Worm (Caenorhabditis elegans) whole organism, L4 larva: ENCODE measurements around the gene ife-4.

Experiments used
- D1046.2 ChIP-seq: fragments of 200-800 bp; sonication (Bioruptor generic); IDR thresholded peaks from 2 replicates; pipeline ENCODE4 v1.3.6; 2022; ENCODE audit warnings: missing genetic modification characterization, missing compliant biosample characterization
- F26F4.8 ChIP-seq: fragments of 200-800 bp; sonication (Bioruptor generic); conservative IDR thresholded peaks from 2 replicates; pipeline ENCODE4 v1.3.6; 2022; ENCODE audit warnings: missing genetic modification characterization, missing compliant biosample characterization
- F37D6.2 ChIP-seq: sonication (generic microtip); optimal IDR thresholded peaks from 2 replicates; lab custom pipeline; 2016; ENCODE audit warnings: mild to moderate bottlenecking, missing genetic modification characterization, missing compliant biosample characterization
- T26A8.4 ChIP-seq: fragments of 200-800 bp; sonication (Bioruptor generic); IDR thresholded peaks from 2 replicates; pipeline ENCODE4 v1.3.6; 2022; ENCODE audit warnings: missing genetic modification characterization, missing compliant biosample characterization
- Y5F2A.4 ChIP-seq: fragments of 200-800 bp; sonication (Bioruptor generic); optimal IDR thresholded peaks from 2 replicates; lab custom pipeline; 2018; ENCODE audit warnings: mild to moderate bottlenecking, missing genetic modification characterization, missing compliant biosample characterization
- arid-1 ChIP-seq: fragments of 200-800 bp; sonication (Bioruptor generic); conservative IDR thresholded peaks from 2 replicates; pipeline ENCODE4 v1.3.6; 2022; ENCODE audit warnings: missing genetic modification reagents, missing genetic modification characterization, missing compliant biosample characterization
- ceh-28 ChIP-seq: fragments of 150-350 bp; optimal IDR thresholded peaks from 2 replicates; lab custom pipeline; 2014; ENCODE audit warnings: missing biosample characterization, missing genetic modification reagents, missing genetic modification characterization
- ceh-32 ChIP-seq: sonication (generic microtip); optimal IDR thresholded peaks from 2 replicates; lab custom pipeline; 2016; ENCODE audit warnings: mild to moderate bottlenecking, missing genetic modification characterization, missing compliant biosample characterization; ENCODE audit not compliant: poor library complexity
- ceh-62 ChIP-seq: sonication (generic microtip); optimal IDR thresholded peaks from 2 replicates; lab custom pipeline; 2017; ENCODE audit warnings: missing biosample characterization, missing genetic modification characterization
- ceh-82 ChIP-seq: sonication (generic microtip); optimal IDR thresholded peaks from 2 replicates; lab custom pipeline; 2017; ENCODE audit warnings: missing biosample characterization, missing genetic modification characterization
- ctbp-1 ChIP-seq: fragments of 200-800 bp; sonication (Bioruptor generic); IDR thresholded peaks from 2 replicates; pipeline ENCODE4 v1.3.6; 2022; ENCODE audit warnings: missing genetic modification reagents, missing genetic modification characterization, missing compliant biosample characterization
- daf-19 ChIP-seq: fragments of 200-800 bp; sonication (Bioruptor generic); conservative IDR thresholded peaks from 2 replicates; pipeline ENCODE4 v1.3.6; 2022; ENCODE audit warnings: missing genetic modification characterization, missing compliant biosample characterization
- daf-8 ChIP-seq: fragments of 200-800 bp; sonication (Bioruptor generic); IDR thresholded peaks from 2 replicates; pipeline ENCODE4 v1.3.6; 2022; ENCODE audit warnings: missing genetic modification characterization, missing compliant biosample characterization
- dmd-6 ChIP-seq: fragments of 200-800 bp; sonication (Bioruptor generic); IDR thresholded peaks from 2 replicates; pipeline ENCODE4 v1.3.6; 2022; ENCODE audit warnings: missing genetic modification reagents, missing genetic modification characterization, missing compliant biosample characterization
- dve-1 ChIP-seq: sonication (generic microtip); optimal IDR thresholded peaks from 2 replicates; lab custom pipeline; 2017; ENCODE audit warnings: antibody characterized with exemption, mild to moderate bottlenecking, missing genetic modification characterization, missing compliant biosample characterization; ENCODE audit not compliant: insufficient read depth
- egl-27 ChIP-seq: sonication (generic microtip); optimal IDR thresholded peaks from 3 replicates; lab custom pipeline; 2017; ENCODE audit warnings: missing biosample characterization, missing genetic modification reagents, missing genetic modification characterization
- egl-43 ChIP-seq: fragments of 200-800 bp; sonication (Bioruptor generic); IDR thresholded peaks from 2 replicates; pipeline ENCODE4 v1.3.6; 2022; ENCODE audit warnings: missing genetic modification reagents, missing genetic modification characterization, missing compliant biosample characterization
- fkh-10 ChIP-seq: fragments of 150-350 bp; optimal IDR thresholded peaks from 2 replicates; lab custom pipeline; 2014; ENCODE audit warnings: missing biosample characterization, missing genetic modification reagents, missing genetic modification characterization
- fos-1 ChIP-seq: fragments of 150-350 bp; optimal IDR thresholded peaks from 2 replicates; lab custom pipeline; 2014; ENCODE audit warnings: missing biosample characterization, missing genetic modification characterization
- gei-8 ChIP-seq: fragments of 200-800 bp; sonication (Bioruptor generic); optimal IDR thresholded peaks from 2 replicates; lab custom pipeline; 2018; ENCODE audit warnings: mild to moderate bottlenecking, missing genetic modification characterization, missing compliant biosample characterization
- hif-1 ChIP-seq, 2 experiments: sonication (generic microtip); optimal IDR thresholded peaks; 2 replicates each; lab custom pipeline; 2016 to 2017; ENCODE audit warnings: missing compliant biosample characterization in 2 of 2, missing genetic modification characterization in 2 of 2, missing genetic modification reagents in 2 of 2, missing genotype in 2 of 2, mild to moderate bottlenecking in 1 of 2
- hlh-30 ChIP-seq: sonication (generic microtip); optimal IDR thresholded peaks from 2 replicates; lab custom pipeline; 2017; ENCODE audit warnings: antibody characterized with exemption, mild to moderate bottlenecking, missing genetic modification characterization, missing compliant biosample characterization; ENCODE audit not compliant: insufficient read depth
- lin-13 ChIP-seq: fragments of 150-350 bp; optimal IDR thresholded peaks from 2 replicates; lab custom pipeline; 2014; ENCODE audit warnings: missing biosample characterization, missing genetic modification reagents, missing genetic modification characterization
- lin-39 ChIP-seq: fragments of 150-350 bp; optimal IDR thresholded peaks from 2 replicates; lab custom pipeline; 2014; ENCODE audit warnings: missing biosample characterization, missing genetic modification reagents, missing genetic modification characterization
- mdl-1 ChIP-seq, 2 experiments: fragments of 150-350 bp in 1 of 2; sonication (generic microtip) in 1 of 2; optimal IDR thresholded peaks; 2 replicates each; lab custom pipeline; 2014 to 2017; ENCODE audit warnings: missing biosample characterization in 2 of 2, missing genetic modification characterization in 2 of 2
- nhr-10 ChIP-seq: fragments of 150-350 bp; optimal IDR thresholded peaks from 2 replicates; lab custom pipeline; 2014; ENCODE audit warnings: missing biosample characterization, missing genetic modification characterization
- nhr-111 ChIP-seq: fragments of 200-800 bp; sonication (Bioruptor generic); optimal IDR thresholded peaks from 2 replicates; lab custom pipeline; 2018; ENCODE audit warnings: mild to moderate bottlenecking, missing genetic modification characterization, missing compliant biosample characterization
- nhr-28 ChIP-seq: fragments of 150-350 bp; optimal IDR thresholded peaks from 2 replicates; lab custom pipeline; 2014; ENCODE audit warnings: missing biosample characterization, missing genetic modification characterization
- nhr-41 ChIP-seq: fragments of 200-800 bp; sonication (Bioruptor generic); IDR thresholded peaks from 2 replicates; pipeline ENCODE4 v1.3.6; 2022; ENCODE audit warnings: missing genetic modification reagents, missing genetic modification characterization, missing compliant biosample characterization
- nhr-42 ChIP-seq: fragments of 200-800 bp; sonication (Bioruptor generic); IDR thresholded peaks from 2 replicates; pipeline ENCODE4 v1.3.6; 2022; ENCODE audit warnings: missing genetic modification characterization, missing compliant biosample characterization
- nhr-48 ChIP-seq: sonication (generic microtip); optimal IDR thresholded peaks from 2 replicates; lab custom pipeline; 2016; ENCODE audit warnings: mild to moderate bottlenecking, missing genetic modification characterization, missing compliant biosample characterization
- nhr-6 ChIP-seq: fragments of 150-350 bp; optimal IDR thresholded peaks from 2 replicates; lab custom pipeline; 2014; ENCODE audit warnings: missing biosample characterization, missing genetic modification characterization
- nhr-76 ChIP-seq: fragments of 150-350 bp; optimal IDR thresholded peaks from 2 replicates; lab custom pipeline; 2014; ENCODE audit warnings: missing biosample characterization, missing genetic modification characterization
- pha-4 ChIP-seq, 2 experiments: fragments of 150-350 bp in 1 of 2; fragments of 200-800 bp in 1 of 2; sonication (Bioruptor generic) in 1 of 2; IDR thresholded peaks in 1 of 2; optimal IDR thresholded peaks in 1 of 2; 2 replicates each; pipeline versions ENCODE4 v1.3.6 to Lab custom; 2014 to 2022; ENCODE audit warnings: missing genetic modification characterization in 2 of 2, missing genetic modification reagents in 2 of 2, missing biosample characterization in 1 of 2, missing compliant biosample characterization in 1 of 2
- php-3 ChIP-seq: fragments of 200-800 bp; sonication (Bioruptor generic); IDR thresholded peaks from 2 replicates; pipeline ENCODE4 v1.3.6; 2022; ENCODE audit warnings: missing genetic modification reagents, missing genetic modification characterization, missing compliant biosample characterization
- pqm-1 ChIP-seq: sonication (generic microtip); optimal IDR thresholded peaks from 2 replicates; lab custom pipeline; 2017; ENCODE audit warnings: missing biosample characterization, missing genetic modification characterization
- saeg-2 ChIP-seq: fragments of 200-800 bp; sonication (Bioruptor generic); IDR thresholded peaks from 2 replicates; pipeline ENCODE4 v1.3.6; 2022; ENCODE audit warnings: missing genetic modification reagents, missing genetic modification characterization, missing compliant biosample characterization
- set-16 ChIP-seq: fragments of 200-800 bp; sonication (Bioruptor generic); IDR thresholded peaks from 2 replicates; pipeline ENCODE4 v1.3.6; 2022; ENCODE audit warnings: missing genetic modification reagents, missing genetic modification characterization, missing compliant biosample characterization
- skn-1 ChIP-seq: fragments of 150-350 bp; optimal IDR thresholded peaks from 2 replicates; lab custom pipeline; 2014; ENCODE audit warnings: missing biosample characterization, missing genetic modification characterization
- snpc-1.2 ChIP-seq: fragments of 200-800 bp; sonication (Bioruptor generic); IDR thresholded peaks from 2 replicates; pipeline ENCODE4 v1.3.6; 2022; ENCODE audit warnings: missing genetic modification reagents, missing genetic modification characterization, missing compliant biosample characterization
- spr-1 ChIP-seq: sonication (generic microtip); optimal IDR thresholded peaks from 2 replicates; lab custom pipeline; 2016; ENCODE audit warnings: mild to moderate bottlenecking, missing genetic modification characterization, missing compliant biosample characterization
- tag-97 ChIP-seq: fragments of 200-800 bp; sonication (Bioruptor generic); IDR thresholded peaks from 2 replicates; pipeline ENCODE4 v1.3.6; 2022; ENCODE audit warnings: missing genetic modification characterization, missing compliant biosample characterization
- tra-1 ChIP-seq: fragments of 200-800 bp; sonication (Bioruptor generic); IDR thresholded peaks from 2 replicates; pipeline ENCODE4 v1.3.6; 2022; ENCODE audit warnings: missing genetic modification reagents, missing genetic modification characterization, missing compliant biosample characterization
- unc-39 ChIP-seq: sonication (generic microtip); optimal IDR thresholded peaks from 2 replicates; lab custom pipeline; 2017; ENCODE audit warnings: missing biosample characterization, missing genetic modification characterization
- zfp-2 ChIP-seq: sonication (generic microtip); optimal IDR thresholded peaks from 2 replicates; lab custom pipeline; 2016; ENCODE audit warnings: mild to moderate bottlenecking, missing genetic modification characterization, missing compliant biosample characterization
- zfp-3 ChIP-seq: fragments of 200-800 bp; sonication (Bioruptor generic); conservative IDR thresholded peaks from 2 replicates; pipeline ENCODE4 v1.3.6; 2022; ENCODE audit warnings: missing genetic modification reagents, missing genetic modification characterization, missing compliant biosample characterization
- zip-11 ChIP-seq: fragments of 200-800 bp; sonication (Bioruptor generic); IDR thresholded peaks from 2 replicates; pipeline ENCODE4 v1.3.6; 2022; ENCODE audit warnings: missing genetic modification characterization, missing compliant biosample characterization
- zip-2 ChIP-seq: fragments of 150-350 bp; optimal IDR thresholded peaks from 2 replicates; lab custom pipeline; 2014; ENCODE audit warnings: missing biosample characterization, missing genetic modification characterization
- ztf-11 ChIP-seq: fragments of 150-350 bp; optimal IDR thresholded peaks from 2 replicates; lab custom pipeline; 2014; ENCODE audit warnings: missing biosample characterization, missing genetic modification characterization
- ztf-7 ChIP-seq: fragments of 150-350 bp; optimal IDR thresholded peaks from 2 replicates; lab custom pipeline; 2014; ENCODE audit warnings: missing biosample characterization, missing genetic modification characterization

The ife-4 gene

DNA sequence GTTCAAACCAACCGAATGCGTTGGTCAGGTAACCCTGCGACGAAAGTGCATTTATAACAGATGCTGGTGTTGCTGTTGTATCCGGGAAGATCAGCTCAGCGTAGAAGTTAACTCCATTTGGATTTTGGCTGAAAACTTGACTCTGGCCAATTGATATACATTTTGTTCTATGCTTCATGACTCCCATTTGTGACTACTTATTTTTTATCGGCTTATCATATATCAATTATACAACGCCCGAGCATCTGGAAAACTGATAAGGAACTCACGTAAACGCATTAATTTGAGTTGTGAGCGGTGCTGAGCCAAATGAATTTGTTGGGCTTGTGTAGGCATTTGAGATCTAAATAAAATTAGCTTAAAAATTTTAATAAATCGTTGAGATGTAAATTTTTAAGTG, 43.4 kb downstream of the ife-4 start (continued):
- TF ChIP-seq T26A8.4 (GFP tag; lab: Robert Waterston, UW), result no peak
- no peak for TF ChIP-seq Y5F2A.4
- TF ChIP-seq zfp-2 (tag; lab: Kevin White, UChicago), result no peak
- 0 out of 2 replicates have a peak, but pooled peaks have one; percentile 42 for TF ChIP-seq tra-1
- no peak for TF ChIP-seq zip-11 (GFP tag; lab: Robert Waterston, UW)
- no peak for TF ChIP-seq ceh-62 (tag; lab: Kevin White, UChicago)
- TF ChIP-seq fkh-10, result no peak
- TF ChIP-seq pqm-1 (tag; lab: Kevin White, UChicago), result peak; percentile 61
- TF ChIP-seq tag-97 (GFP tag; lab: Robert Waterston, UW), result no peak
- TF ChIP-seq F26F4.8 (GFP tag; lab: Robert Waterston, UW), result no peak
- no peak for TF ChIP-seq nhr-41 (GFP tag; lab: Robert Waterston, UW)
- TF ChIP-seq hif-1 (tag; optimal IDR thresholded peaks at IDR 0.05; lab: Kevin White, UChicago), result no peak
- TF ChIP-seq nhr-28 (tag; lab: Kevin White, UChicago), result peak; percentile 40
- no peak for TF ChIP-seq mdl-1 (tag; optimal IDR thresholded peaks at IDR 0.05; lab: Kevin White, UChicago)

DNA sequence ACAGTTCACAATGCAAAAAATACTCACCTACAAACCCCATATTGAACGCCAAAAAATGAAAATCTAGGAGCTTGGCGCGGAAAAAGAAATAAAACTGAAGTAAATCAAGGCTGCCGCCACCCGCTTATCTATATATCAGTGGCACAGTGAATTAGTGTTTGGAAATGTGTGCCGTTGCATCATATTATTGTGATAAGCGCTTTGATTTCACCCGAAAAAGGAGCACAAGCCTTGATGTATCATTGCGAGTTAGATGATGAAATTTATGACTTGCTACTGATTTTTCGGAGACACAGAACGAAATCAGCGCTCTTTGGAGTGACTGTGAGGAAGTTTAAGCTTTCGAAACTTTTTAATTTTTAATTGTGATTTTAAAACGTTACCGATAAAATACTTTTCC, 44.4 kb downstream of the ife-4 start, which contains the start of the genes R193.2 and R193.6:
Gene R193.2, minus strand, starts transcription at position 148 of the 400 bp plus-strand sequence.
Gene R193.6, plus strand, starts transcription at position 350 of the 400 bp plus-strand sequence.
- TF ChIP-seq nhr-28 (tag; lab: Kevin White, UChicago) (peak; percentile 79), ztf-11 (tag; lab: Kevin White, UChicago) (no peak), snpc-1.2 (GFP tag; lab: Robert Waterston, UW) (no peak), php-3 (GFP tag; lab: Robert Waterston, UW) (peak; percentile 43; the same call in 1 of the 2 replicates), ceh-62 (tag; lab: Kevin White, UChicago) (no peak), skn-1 (no peak), nhr-42 (no peak), T26A8.4 (GFP tag; lab: Robert Waterston, UW) (no peak), pha-4 (GFP tag; IDR thresholded peaks at IDR 0.05; lab: Robert Waterston, UW) (no peak), pha-4 (tag; optimal IDR thresholded peaks at IDR 0.05; lab: Kevin White, UChicago) (no peak), nhr-6 (tag; lab: Kevin White, UChicago) (no peak), saeg-2 (GFP tag; lab: Robert Waterston, UW) (no peak), nhr-48 (tag; lab: Kevin White, UChicago) (no peak), unc-39 (tag; lab: Kevin White, UChicago) (no peak), mdl-1 (tag; optimal IDR thresholded peaks at IDR 0.05; lab: Kevin White, UChicago) (no peak), Y5F2A.4 (no peak), ceh-28 (tag; lab: Kevin White, UChicago) (no peak), lin-13 (GFP tag; lab: Kevin White, UChicago) (no peak), zfp-3 (no peak), nhr-10 (tag; lab: Kevin White, UChicago) (no peak), ztf-7 (peak; percentile 97), ctbp-1 (GFP tag; lab: Robert Waterston, UW) (no peak), dmd-6 (GFP tag; lab: Robert Waterston, UW) (peak; percentile 63; the same call in 1 of the 2 replicates), egl-43 (GFP tag; lab: Robert Waterston, UW) (no peak), arid-1 (no peak), ceh-32 (no peak), hlh-30 (tag; lab: Kevin White, UChicago) (no peak), F37D6.2 (tag; lab: Kevin White, UChicago) (no peak), daf-19 (no peak), D1046.2 (GFP tag; lab: Robert Waterston, UW) (no peak), zip-2 (tag; lab: Kevin White, UChicago) (no peak), gei-8 (GFP tag; lab: Kevin White, UChicago) (no peak), daf-8 (GFP tag; lab: Robert Waterston, UW) (no peak), nhr-76 (tag; lab: Kevin White, UChicago) (no peak), lin-39 (no peak), dve-1 (tag; lab: Kevin White, UChicago) (peak; percentile 68), egl-27 (tag; lab: Kevin White, UChicago) (no peak), set-16 (GFP tag; lab: Robert Waterston, UW) (no peak), hif-1 (tag; optimal IDR thresholded peaks at IDR 0.05; lab: Kevin White, UChicago) (no peak), nhr-111 (GFP tag; lab: Kevin White, UChicago) (no peak), spr-1 (tag; lab: Kevin White, UChicago) (no peak), fos-1 (no peak), ceh-82 (tag; lab: Kevin White, UChicago) (no peak)
